Fruit fly (Drosophila melanogaster) whole organism, embryonic: Measurements from ENCODE around the gene tw.

Source experiments
- CG15073 ChIP-seq: fragments of 200-800 bp; sonication (Bioruptor generic); optimal IDR thresholded peaks from 2 replicates; lab custom pipeline; 2016; ENCODE audit warnings: missing biosample characterization, missing genetic modification characterization
- ase ChIP-seq: fragments of 200-800 bp; sonication (Bioruptor generic); IDR thresholded peaks from 3 replicates; pipeline ENCODE4 v1.3.6; 2022; ENCODE audit warnings: missing biosample characterization, missing genetic modification characterization
- cad ChIP-seq: fragments of >200 bp; optimal IDR thresholded peaks from 2 replicates; lab custom pipeline; 2017; ENCODE audit warnings: missing biosample characterization, missing genetic modification characterization

dm6 chrX:775184-775583 is 9.4 kb upstream of the tw start:
- no peak for TF ChIP-seq CG15073
- TF ChIP-seq cad (GFP tag; lab: Kevin White, UChicago): no peak
- TF ChIP-seq ase (GFP tag; lab: Robert Waterston, UW): no peak
